Fruit fly (Drosophila melanogaster): ENCODE measurements around the gene CG17036.

The CG17036 gene

DNA sequence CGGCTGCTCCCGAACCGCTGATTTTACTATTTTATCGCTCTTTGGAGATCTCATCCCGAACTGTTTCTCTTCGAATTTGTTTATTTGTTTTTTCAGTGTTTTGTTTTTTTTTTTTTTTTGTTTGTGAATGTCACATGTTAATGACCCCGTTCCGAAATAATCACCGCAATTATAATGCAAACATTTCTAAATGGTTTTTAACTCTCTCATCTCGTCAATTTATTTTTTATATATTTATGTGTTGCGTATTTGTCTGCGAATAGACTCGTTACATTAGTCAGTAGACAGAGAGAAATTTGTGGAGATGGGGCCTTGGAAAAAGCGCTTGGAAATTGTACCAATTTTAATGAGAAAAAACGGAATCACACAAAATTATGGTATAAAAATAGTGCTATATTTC lies 30.9 kb downstream of the CG17036 start, which contains the start of gene Nepl7:
Gene Nepl7, minus strand, starts transcription at position 101 of the 400 bp plus-strand sequence.
- no peak for TF ChIP-seq insv (optimal IDR thresholded peaks at IDR 0.05)
- TF ChIP-seq h (optimal IDR thresholded peaks at IDR 0.05): no peak
- TF ChIP-seq Myc (optimal IDR thresholded peaks at IDR 0.05): no peak
- TF ChIP-seq Sin3A (optimal IDR thresholded peaks at IDR 0.05): no peak
- TF ChIP-seq psq (optimal IDR thresholded peaks at IDR 0.05): no peak
- TF ChIP-seq ttk (optimal IDR thresholded peaks at IDR 0.05): no peak

DNA sequence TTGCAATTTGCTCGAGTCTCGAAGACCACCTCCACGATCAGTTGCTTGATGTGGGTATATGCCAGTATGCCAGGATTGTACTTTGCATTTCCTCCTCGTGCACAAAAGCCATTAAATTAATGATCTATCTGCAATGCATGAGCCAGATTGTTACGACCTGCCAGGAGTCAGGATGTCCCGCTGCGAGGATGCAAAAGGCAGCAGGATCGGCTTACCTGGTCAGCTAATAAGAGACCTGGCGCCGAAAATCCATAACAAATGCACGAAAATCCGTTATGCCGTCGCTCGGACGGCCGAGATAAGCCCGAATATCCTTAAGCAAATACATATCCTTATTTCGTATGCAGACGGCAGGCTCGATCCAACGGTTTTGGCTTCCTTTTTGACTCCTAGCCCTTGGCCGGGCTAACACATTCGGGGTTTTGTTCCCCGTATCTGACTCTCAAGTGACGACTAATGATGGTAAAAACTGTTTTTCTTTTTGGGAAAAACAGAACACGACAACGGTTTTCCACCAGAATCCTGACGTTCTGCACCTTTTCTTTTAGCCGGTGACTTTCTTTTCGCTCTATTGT lies 34.5 kb downstream of the CG17036 start:
- TF ChIP-seq ttk (optimal IDR thresholded peaks at IDR 0.05) (no peak), h (optimal IDR thresholded peaks at IDR 0.05) (no peak), Myc (optimal IDR thresholded peaks at IDR 0.05) (no peak), psq (optimal IDR thresholded peaks at IDR 0.05) (no peak), Sin3A (optimal IDR thresholded peaks at IDR 0.05) (no peak), insv (optimal IDR thresholded peaks at IDR 0.05) (no peak)

DNA sequence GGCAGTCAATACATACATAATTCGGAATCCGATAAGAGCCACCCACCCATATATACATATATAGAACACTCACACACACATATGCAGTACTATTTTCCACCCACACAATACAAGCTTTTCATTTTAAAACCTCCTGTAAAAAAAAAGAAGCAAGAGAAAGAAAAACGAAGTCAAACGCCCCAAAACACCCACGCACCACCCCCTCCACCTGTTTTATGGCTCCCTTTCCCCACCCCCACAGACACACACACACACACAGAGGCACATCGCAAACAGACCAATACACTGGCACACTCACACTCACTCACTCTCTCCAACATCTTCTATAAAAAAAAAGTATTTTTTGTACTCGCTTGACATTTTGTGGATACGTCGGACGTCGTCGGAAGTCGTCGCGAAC lies 43.2 kb downstream of the CG17036 start:
- no peak for TF ChIP-seq h (optimal IDR thresholded peaks at IDR 0.05)
- TF ChIP-seq psq (optimal IDR thresholded peaks at IDR 0.05): no peak
- no peak for TF ChIP-seq Myc (optimal IDR thresholded peaks at IDR 0.05)
- TF ChIP-seq insv (optimal IDR thresholded peaks at IDR 0.05): no peak
- TF ChIP-seq Sin3A (optimal IDR thresholded peaks at IDR 0.05): no peak
- no peak for TF ChIP-seq ttk (optimal IDR thresholded peaks at IDR 0.05)

DNA sequence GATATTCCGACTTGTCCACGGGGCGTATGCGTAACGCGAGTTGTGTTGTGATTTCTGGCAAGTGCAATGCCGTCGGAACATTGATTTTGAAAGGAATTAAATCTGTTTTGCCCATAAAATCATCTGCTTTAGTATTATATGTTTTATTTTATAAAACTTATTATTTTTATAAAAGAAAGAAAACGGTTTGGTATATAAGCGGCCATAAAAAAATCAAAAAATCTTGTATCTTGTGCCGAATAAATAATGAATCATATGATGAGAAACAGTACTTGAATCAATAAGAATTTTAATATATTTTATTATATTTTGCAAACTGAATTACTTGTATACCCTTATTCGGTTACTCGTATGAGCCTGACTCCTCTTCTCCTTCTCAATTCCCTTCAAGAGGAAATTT lies 43.7 kb downstream of the CG17036 start, which contains the start of gene pdm2:
Gene pdm2, plus strand, starts transcription at position 301 of the 400 bp plus-strand sequence.
- TF ChIP-seq insv (optimal IDR thresholded peaks at IDR 0.05): no peak
- TF ChIP-seq h (optimal IDR thresholded peaks at IDR 0.05): no peak
- no peak for TF ChIP-seq Sin3A (optimal IDR thresholded peaks at IDR 0.05)
- no peak for TF ChIP-seq Myc (optimal IDR thresholded peaks at IDR 0.05)
- no peak for TF ChIP-seq psq (optimal IDR thresholded peaks at IDR 0.05)
- no peak for TF ChIP-seq ttk (optimal IDR thresholded peaks at IDR 0.05)

DNA sequence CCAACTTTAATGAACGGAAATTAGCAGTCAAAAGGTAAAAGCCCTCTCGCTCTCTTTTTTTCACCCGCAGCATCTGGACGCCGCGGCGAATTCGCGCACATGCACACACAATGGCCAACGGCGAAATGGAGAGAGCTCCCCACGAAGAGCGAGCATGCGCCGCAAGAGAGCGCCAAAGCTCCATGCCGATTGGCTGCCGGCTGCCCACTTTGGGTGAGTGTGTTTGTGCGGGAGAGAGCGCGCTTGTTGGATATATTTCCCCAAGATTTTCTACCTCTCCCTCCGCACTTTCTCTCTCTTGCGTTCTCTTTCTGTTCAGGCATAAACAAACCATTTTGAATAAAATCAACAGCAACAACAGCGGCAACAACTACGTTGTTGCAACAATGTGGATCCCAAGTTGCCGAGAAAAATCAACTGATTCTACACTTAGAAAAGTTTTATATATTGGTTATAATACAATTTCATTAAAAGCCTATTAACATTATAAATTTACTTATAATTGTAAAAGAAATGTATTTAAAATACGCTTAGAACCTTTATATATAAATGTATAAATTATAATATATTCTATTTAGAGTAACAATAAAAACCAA lies 44.7 kb downstream of the CG17036 start:
- TF ChIP-seq ttk (optimal IDR thresholded peaks at IDR 0.05): no peak
- TF ChIP-seq h (optimal IDR thresholded peaks at IDR 0.05): no peak
- TF ChIP-seq psq (optimal IDR thresholded peaks at IDR 0.05): no peak
- no peak for TF ChIP-seq Sin3A (optimal IDR thresholded peaks at IDR 0.05)
- no peak for TF ChIP-seq insv (optimal IDR thresholded peaks at IDR 0.05)
- TF ChIP-seq Myc (optimal IDR thresholded peaks at IDR 0.05): no peak

DNA sequence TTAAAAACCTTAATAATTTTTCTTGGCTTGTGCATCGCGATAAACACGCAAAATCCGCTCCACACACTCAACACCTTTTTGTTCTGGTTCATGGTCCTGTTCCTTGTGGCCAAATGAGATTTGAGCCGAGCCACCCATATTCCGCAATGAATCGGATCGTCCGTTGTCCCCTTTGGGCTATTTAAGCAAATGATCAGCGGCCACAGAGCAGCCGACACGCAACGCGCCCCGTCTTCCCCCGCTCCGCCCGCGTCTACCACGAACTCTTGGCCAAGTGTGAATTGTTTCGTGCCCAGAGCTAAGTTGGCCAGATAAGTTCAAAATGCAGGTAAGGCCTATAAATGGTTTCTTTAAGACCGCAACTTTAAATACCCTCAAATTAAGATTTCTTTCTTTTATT lies 49.5 kb downstream of the CG17036 start:
- TF ChIP-seq h (optimal IDR thresholded peaks at IDR 0.05) (no peak), psq (optimal IDR thresholded peaks at IDR 0.05) (no peak), ttk (optimal IDR thresholded peaks at IDR 0.05) (no peak), Sin3A (optimal IDR thresholded peaks at IDR 0.05) (no peak), insv (optimal IDR thresholded peaks at IDR 0.05) (no peak), Myc (optimal IDR thresholded peaks at IDR 0.05) (no peak)
